Worm (Caenorhabditis elegans) whole organism, L4 larva: Measurements from ENCODE around the gene K02G10.5.

Experiments
- D1046.2 ChIP-seq: fragments of 200-800 bp; sonication (Bioruptor generic); IDR thresholded peaks from 2 replicates; pipeline ENCODE4 v1.3.6; 2022; ENCODE audit warnings: missing genetic modification characterization, missing compliant biosample characterization
- F37D6.2 ChIP-seq: sonication (generic microtip); optimal IDR thresholded peaks from 2 replicates; lab custom pipeline; 2016; ENCODE audit warnings: mild to moderate bottlenecking, missing genetic modification characterization, missing compliant biosample characterization
- F44E2.7 ChIP-seq: fragments of 200-800 bp; sonication (Bioruptor generic); IDR thresholded peaks from 2 replicates; pipeline ENCODE4 v2.1.2; 2022; ENCODE audit warnings: missing genetic modification characterization, missing compliant biosample characterization
- T20F7.1 ChIP-seq: fragments of 200-800 bp; sonication (Bioruptor generic); optimal IDR thresholded peaks from 2 replicates; lab custom pipeline; 2018; ENCODE audit warnings: mild to moderate bottlenecking, missing genetic modification characterization, missing compliant biosample characterization
- Y5F2A.4 ChIP-seq: fragments of 200-800 bp; sonication (Bioruptor generic); optimal IDR thresholded peaks from 2 replicates; lab custom pipeline; 2018; ENCODE audit warnings: mild to moderate bottlenecking, missing genetic modification characterization, missing compliant biosample characterization
- ZK546.5 ChIP-seq, 2 experiments: sonication (generic microtip); optimal IDR thresholded peaks; 2 replicates each; lab custom pipeline; 2017; ENCODE audit warnings: missing biosample characterization in 2 of 2, missing genetic modification characterization in 2 of 2
- arid-1 ChIP-seq: fragments of 200-800 bp; sonication (Bioruptor generic); conservative IDR thresholded peaks from 2 replicates; pipeline ENCODE4 v1.3.6; 2022; ENCODE audit warnings: missing genetic modification reagents, missing genetic modification characterization, missing compliant biosample characterization
- attf-4 ChIP-seq: sonication (generic microtip); optimal IDR thresholded peaks from 3 replicates; lab custom pipeline; 2017; ENCODE audit warnings: missing biosample characterization, missing genetic modification characterization
- ceh-44 ChIP-seq: fragments of 200-800 bp; sonication (Bioruptor generic); IDR thresholded peaks from 2 replicates; pipeline ENCODE4 v1.3.6; 2022; ENCODE audit warnings: missing genetic modification reagents, missing genetic modification characterization, missing compliant biosample characterization
- ceh-62 ChIP-seq: sonication (generic microtip); optimal IDR thresholded peaks from 2 replicates; lab custom pipeline; 2017; ENCODE audit warnings: missing biosample characterization, missing genetic modification characterization
- ceh-82 ChIP-seq: sonication (generic microtip); optimal IDR thresholded peaks from 2 replicates; lab custom pipeline; 2017; ENCODE audit warnings: missing biosample characterization, missing genetic modification characterization
- cey-2 ChIP-seq: sonication (generic microtip); optimal IDR thresholded peaks from 3 replicates; lab custom pipeline; 2017; ENCODE audit warnings: missing genetic modification characterization, mild to moderate bottlenecking, missing compliant biosample characterization, antibody characterized with exemption, borderline replicate concordance; ENCODE audit not compliant: insufficient read depth
- daf-16 ChIP-seq, 3 experiments: sonication (generic microtip); optimal IDR thresholded peaks; 2 replicates each; lab custom pipeline; 2016 to 2017; ENCODE audit warnings: missing genetic modification characterization in 3 of 3, missing genetic modification reagents in 3 of 3, mild to moderate bottlenecking in 2 of 3, missing compliant biosample characterization in 2 of 3, missing biosample characterization in 1 of 3, moderate library complexity in 1 of 3
- dmd-6 ChIP-seq: fragments of 200-800 bp; sonication (Bioruptor generic); IDR thresholded peaks from 2 replicates; pipeline ENCODE4 v1.3.6; 2022; ENCODE audit warnings: missing genetic modification reagents, missing genetic modification characterization, missing compliant biosample characterization
- dmd-8 ChIP-seq: fragments of 200-800 bp; sonication (Bioruptor generic); IDR thresholded peaks from 2 replicates; pipeline ENCODE4 v1.3.6; 2022; ENCODE audit warnings: missing genetic modification characterization, missing compliant biosample characterization
- dmd-9 ChIP-seq: fragments of 200-800 bp; sonication (Bioruptor generic); IDR thresholded peaks from 2 replicates; pipeline ENCODE4 v1.3.6; 2022; ENCODE audit warnings: missing genetic modification reagents, missing genetic modification characterization, missing compliant biosample characterization
- dpl-1 ChIP-seq: fragments of 150-350 bp; optimal IDR thresholded peaks from 2 replicates; lab custom pipeline; 2014; ENCODE audit warnings: missing biosample characterization, missing genetic modification reagents, missing genetic modification characterization
- dve-1 ChIP-seq: sonication (generic microtip); optimal IDR thresholded peaks from 2 replicates; lab custom pipeline; 2017; ENCODE audit warnings: antibody characterized with exemption, mild to moderate bottlenecking, missing genetic modification characterization, missing compliant biosample characterization; ENCODE audit not compliant: insufficient read depth
- egl-27 ChIP-seq: sonication (generic microtip); optimal IDR thresholded peaks from 3 replicates; lab custom pipeline; 2017; ENCODE audit warnings: missing biosample characterization, missing genetic modification reagents, missing genetic modification characterization
- hif-1 ChIP-seq, 2 experiments: sonication (generic microtip); optimal IDR thresholded peaks; 2 replicates each; lab custom pipeline; 2016 to 2017; ENCODE audit warnings: missing compliant biosample characterization in 2 of 2, missing genetic modification characterization in 2 of 2, missing genetic modification reagents in 2 of 2, missing genotype in 2 of 2, mild to moderate bottlenecking in 1 of 2
- hlh-11 ChIP-seq: fragments of 200-800 bp; sonication (Bioruptor generic); optimal IDR thresholded peaks from 2 replicates; lab custom pipeline; 2018; ENCODE audit warnings: mild to moderate bottlenecking, missing genetic modification characterization, missing compliant biosample characterization
- hlh-30 ChIP-seq: sonication (generic microtip); optimal IDR thresholded peaks from 2 replicates; lab custom pipeline; 2017; ENCODE audit warnings: antibody characterized with exemption, mild to moderate bottlenecking, missing genetic modification characterization, missing compliant biosample characterization; ENCODE audit not compliant: insufficient read depth
- lim-7 ChIP-seq: fragments of 200-800 bp; sonication (Bioruptor generic); IDR thresholded peaks from 2 replicates; pipeline ENCODE4 v1.3.6; 2022; ENCODE audit warnings: missing genetic modification characterization, missing compliant biosample characterization
- lin-1 ChIP-seq: fragments of 200-800 bp; sonication (Bioruptor generic); IDR thresholded peaks from 2 replicates; pipeline ENCODE4 v1.3.6; 2022; ENCODE audit warnings: missing genetic modification reagents, missing genetic modification characterization, missing compliant biosample characterization
- lin-38 ChIP-seq: fragments of 200-800 bp; sonication (Bioruptor generic); IDR thresholded peaks from 2 replicates; pipeline ENCODE4 v1.3.6; 2022; ENCODE audit warnings: missing genetic modification reagents, missing genetic modification characterization, missing compliant biosample characterization
- lsy-2 ChIP-seq, 2 experiments: fragments of 150-350 bp in 1 of 2; sonication (generic microtip) in 1 of 2; optimal IDR thresholded peaks; 2 replicates each; lab custom pipeline; 2014 to 2017; ENCODE audit warnings: missing biosample characterization in 2 of 2, missing genetic modification characterization in 2 of 2
- madf-5 ChIP-seq, 2 experiments: fragments of 200-800 bp; sonication (Bioruptor generic); IDR thresholded peaks; 2 replicates each; pipeline ENCODE4 v1.3.6; 2022; ENCODE audit warnings: missing compliant biosample characterization in 2 of 2, missing genetic modification characterization in 2 of 2
- mdl-1 ChIP-seq, 2 experiments: fragments of 150-350 bp in 1 of 2; sonication (generic microtip) in 1 of 2; optimal IDR thresholded peaks; 2 replicates each; lab custom pipeline; 2014 to 2017; ENCODE audit warnings: missing biosample characterization in 2 of 2, missing genetic modification characterization in 2 of 2
- mxl-2 ChIP-seq: fragments of 200-800 bp; sonication (Bioruptor generic); conservative IDR thresholded peaks from 2 replicates; pipeline ENCODE4 v1.3.6; 2022; ENCODE audit warnings: missing genetic modification reagents, missing genetic modification characterization, missing compliant biosample characterization
- mxl-3 ChIP-seq: fragments of 200-800 bp; sonication (Bioruptor generic); optimal IDR thresholded peaks from 2 replicates; lab custom pipeline; 2018; ENCODE audit warnings: mild to moderate bottlenecking, missing genetic modification characterization, missing compliant biosample characterization
- nhr-10 ChIP-seq: fragments of 150-350 bp; optimal IDR thresholded peaks from 2 replicates; lab custom pipeline; 2014; ENCODE audit warnings: missing biosample characterization, missing genetic modification characterization
- nhr-102 ChIP-seq: sonication (generic microtip); optimal IDR thresholded peaks from 2 replicates; lab custom pipeline; 2016; ENCODE audit warnings: mild to moderate bottlenecking, missing genetic modification characterization, moderate library complexity, missing compliant biosample characterization
- nhr-11 ChIP-seq: fragments of 150-350 bp; optimal IDR thresholded peaks from 2 replicates; lab custom pipeline; 2014; ENCODE audit warnings: missing biosample characterization, missing genetic modification characterization
- nhr-28 ChIP-seq: fragments of 150-350 bp; optimal IDR thresholded peaks from 2 replicates; lab custom pipeline; 2014; ENCODE audit warnings: missing biosample characterization, missing genetic modification characterization
- nhr-41 ChIP-seq: fragments of 200-800 bp; sonication (Bioruptor generic); IDR thresholded peaks from 2 replicates; pipeline ENCODE4 v1.3.6; 2022; ENCODE audit warnings: missing genetic modification reagents, missing genetic modification characterization, missing compliant biosample characterization
- nhr-76 ChIP-seq: fragments of 150-350 bp; optimal IDR thresholded peaks from 2 replicates; lab custom pipeline; 2014; ENCODE audit warnings: missing biosample characterization, missing genetic modification characterization
- nhr-77 ChIP-seq: fragments of 150-350 bp; optimal IDR thresholded peaks from 2 replicates; lab custom pipeline; 2014; ENCODE audit warnings: missing biosample characterization, missing genetic modification characterization
- php-3 ChIP-seq: fragments of 200-800 bp; sonication (Bioruptor generic); IDR thresholded peaks from 2 replicates; pipeline ENCODE4 v1.3.6; 2022; ENCODE audit warnings: missing genetic modification reagents, missing genetic modification characterization, missing compliant biosample characterization
- pqm-1 ChIP-seq: sonication (generic microtip); optimal IDR thresholded peaks from 2 replicates; lab custom pipeline; 2017; ENCODE audit warnings: missing biosample characterization, missing genetic modification characterization
- sdz-12 ChIP-seq: fragments of 200-800 bp; sonication (Bioruptor generic); optimal IDR thresholded peaks from 2 replicates; lab custom pipeline; 2018; ENCODE audit warnings: mild to moderate bottlenecking, missing genetic modification characterization, missing compliant biosample characterization
- spr-3 ChIP-seq: fragments of 200-800 bp; sonication (Bioruptor generic); optimal IDR thresholded peaks from 2 replicates; lab custom pipeline; 2018; ENCODE audit warnings: mild to moderate bottlenecking, missing genetic modification characterization, missing compliant biosample characterization
- tag-97 ChIP-seq: fragments of 200-800 bp; sonication (Bioruptor generic); IDR thresholded peaks from 2 replicates; pipeline ENCODE4 v1.3.6; 2022; ENCODE audit warnings: missing genetic modification characterization, missing compliant biosample characterization
- unc-39 ChIP-seq: sonication (generic microtip); optimal IDR thresholded peaks from 2 replicates; lab custom pipeline; 2017; ENCODE audit warnings: missing biosample characterization, missing genetic modification characterization
- vab-7 ChIP-seq: fragments of 200-800 bp; sonication (Bioruptor generic); IDR thresholded peaks from 2 replicates; pipeline ENCODE4 v1.3.6; 2022; ENCODE audit warnings: missing genetic modification reagents, missing genetic modification characterization, missing compliant biosample characterization
- zfp-3 ChIP-seq: fragments of 200-800 bp; sonication (Bioruptor generic); conservative IDR thresholded peaks from 2 replicates; pipeline ENCODE4 v1.3.6; 2022; ENCODE audit warnings: missing genetic modification reagents, missing genetic modification characterization, missing compliant biosample characterization
- ztf-11 ChIP-seq: fragments of 150-350 bp; optimal IDR thresholded peaks from 2 replicates; lab custom pipeline; 2014; ENCODE audit warnings: missing biosample characterization, missing genetic modification characterization

The K02G10.5 gene

ce11 chrX:4699411-4700050 lies 8.5 kb upstream of the K02G10.5 start, which contains the start of gene hyl-2 (continued):
- TF ChIP-seq ceh-82 (tag; lab: Kevin White, UChicago) (no peak), F37D6.2 (tag; lab: Kevin White, UChicago) (no peak), mdl-1 (tag; optimal IDR thresholded peaks at IDR 0.05; lab: Kevin White, UChicago) (peak in 1 of 2 experiments; percentile 35), hlh-30 (no peak), ceh-62 (no peak), unc-39 (no peak), tag-97 (GFP tag; lab: Robert Waterston, UW) (0 out of 2 replicates have a peak, but pooled peaks have one; percentile 35), dmd-8 (GFP tag; lab: Robert Waterston, UW) (no peak), mxl-3 (GFP tag; lab: Kevin White, UChicago) (peak; percentile 93)
- TF ChIP-seq, all 104 proteins: peak for 20

- no peak for TF ChIP-seq ztf-11 (tag; lab: Kevin White, UChicago)
- no peak for TF ChIP-seq nhr-11 (tag; lab: Kevin White, UChicago)
- TF ChIP-seq lsy-2 (tag; optimal IDR thresholded peaks at IDR 0.05; lab: Kevin White, UChicago): no peak
- no peak for TF ChIP-seq arid-1
- TF ChIP-seq D1046.2 (GFP tag; lab: Robert Waterston, UW): no peak
- no peak for TF ChIP-seq egl-27
- TF ChIP-seq nhr-10: no peak
- no peak for TF ChIP-seq attf-4 (tag; lab: Kevin White, UChicago)
- TF ChIP-seq hlh-11 (tag; lab: Kevin White, UChicago): peak; percentile 80
- 0 out of 2 replicates have a peak, but pooled peaks have one; percentile 37 for TF ChIP-seq php-3 (GFP tag; lab: Robert Waterston, UW)
- TF ChIP-seq Y5F2A.4: no peak
- no peak for TF ChIP-seq dmd-9 (GFP tag; lab: Robert Waterston, UW)
- 0 out of 4 replicates have a peak, but pooled peaks of 1 of the 2 experiments have one; percentile 39 for TF ChIP-seq madf-5 (GFP tag; IDR thresholded peaks at IDR 0.05; lab: Robert Waterston, UW)
- TF ChIP-seq cey-2 (tag; lab: Kevin White, UChicago): no peak
- no peak for TF ChIP-seq mxl-3 (GFP tag; lab: Kevin White, UChicago)
- no peak for TF ChIP-seq F37D6.2 (tag; lab: Kevin White, UChicago)
- peak; percentile 47 for TF ChIP-seq nhr-102 (tag; lab: Kevin White, UChicago)
- TF ChIP-seq dpl-1 (GFP tag; lab: Kevin White, UChicago): no peak
- peak; percentile 67 for TF ChIP-seq pqm-1 (tag; lab: Kevin White, UChicago)
- TF ChIP-seq lin-1 (GFP tag; lab: Robert Waterston, UW): no peak
- no peak for TF ChIP-seq daf-16 (GFP tag; optimal IDR thresholded peaks at IDR 0.05; lab: Kevin White, UChicago)
- peak; percentile 89 for TF ChIP-seq daf-16 (tag; optimal IDR thresholded peaks at IDR 0.05; lab: Kevin White, UChicago)
- TF ChIP-seq nhr-28 (tag; lab: Kevin White, UChicago): peak; percentile 71
- TF ChIP-seq zfp-3 (GFP tag; lab: Robert Waterston, UW): no peak
- TF ChIP-seq ceh-44 (GFP tag; lab: Robert Waterston, UW): no peak
- TF ChIP-seq dve-1 (tag; lab: Kevin White, UChicago): peak; percentile 79
- TF ChIP-seq hif-1 (tag; optimal IDR thresholded peaks at IDR 0.05; lab: Kevin White, UChicago): no peak
- no peak for TF ChIP-seq nhr-76 (tag; lab: Kevin White, UChicago)
- peak; percentile 3 for TF ChIP-seq hlh-30
- no peak for TF ChIP-seq sdz-12
- TF ChIP-seq ZK546.5 (tag; optimal IDR thresholded peaks at IDR 0.05; lab: Kevin White, UChicago): no peak
- TF ChIP-seq nhr-77 (tag; lab: Kevin White, UChicago): peak; percentile 39
- no peak for TF ChIP-seq nhr-41 (GFP tag; lab: Robert Waterston, UW)
- TF ChIP-seq spr-3: no peak
- no peak for TF ChIP-seq ceh-62
- TF ChIP-seq unc-39: no peak
- no peak for TF ChIP-seq lin-38
- TF ChIP-seq dmd-6 (GFP tag; lab: Robert Waterston, UW): peak; percentile 66
- no peak for TF ChIP-seq mxl-2
- TF ChIP-seq mdl-1 (tag; optimal IDR thresholded peaks at IDR 0.05; lab: Kevin White, UChicago): peak in 1 of 2 experiments; percentile 15
- TF ChIP-seq T20F7.1 (GFP tag; lab: Kevin White, UChicago): peak; percentile 20
- TF ChIP-seq vab-7: no peak
- TF ChIP-seq F44E2.7 (GFP tag; lab: Robert Waterston, UW): no peak
- no peak for TF ChIP-seq lim-7 (GFP tag; lab: Robert Waterston, UW)
Observed at ce11 chrX:4698271-4698670, 7.3 kb upstream of the K02G10.5 start.
